Worm (Caenorhabditis elegans) whole organism, L3 larva: ENCODE results near the gene col-132.

Source experiments
- ama-1 ChIP-seq: fragments of 150-350 bp; optimal IDR thresholded peaks from 2 replicates; lab custom pipeline; 2018
- elt-3 ChIP-seq, 3 experiments: fragments of 150-350 bp in 1 of 3; sonication (generic microtip) in 2 of 3; optimal IDR thresholded peaks; 2 replicates in 2 of 3; 4 replicates in 1 of 3; lab custom pipeline; 2014 to 2017; ENCODE audit warnings: missing biosample characterization in 3 of 3, missing genetic modification characterization in 3 of 3
- hmg-11 ChIP-seq: sonication (generic microtip); optimal IDR thresholded peaks from 2 replicates; lab custom pipeline; 2016; ENCODE audit warnings: missing genetic modification characterization, missing compliant biosample characterization
- nfya-1 ChIP-seq: sonication (generic microtip); optimal IDR thresholded peaks from 2 replicates; lab custom pipeline; 2017; ENCODE audit warnings: missing genetic modification characterization, mild to moderate bottlenecking, missing compliant biosample characterization, antibody characterized with exemption, moderate library complexity; ENCODE audit not compliant: insufficient read depth
- nhr-12 ChIP-seq: fragments of 150-350 bp; optimal IDR thresholded peaks from 2 replicates; lab custom pipeline; 2014; ENCODE audit warnings: missing biosample characterization, missing genetic modification characterization
- nhr-76 ChIP-seq: fragments of 150-350 bp; sonication (generic microtip); optimal IDR thresholded peaks from 5 replicates; lab custom pipeline; 2014; ENCODE audit warnings: missing biosample characterization, missing genetic modification characterization
- snpc-4 ChIP-seq: fragments of 150-350 bp; optimal IDR thresholded peaks from 2 replicates; lab custom pipeline; 2014; ENCODE audit warnings: missing biosample characterization, missing genetic modification characterization
- unc-39 ChIP-seq: sonication (generic microtip); optimal IDR thresholded peaks from 4 replicates; lab custom pipeline; 2017; ENCODE audit warnings: missing biosample characterization, missing genetic modification characterization
- unc-62 ChIP-seq: fragments of 150-350 bp; sonication (generic microtip); optimal IDR thresholded peaks from 4 replicates; lab custom pipeline; 2014; ENCODE audit warnings: missing biosample characterization, missing genetic modification reagents, missing genetic modification characterization

DNA sequence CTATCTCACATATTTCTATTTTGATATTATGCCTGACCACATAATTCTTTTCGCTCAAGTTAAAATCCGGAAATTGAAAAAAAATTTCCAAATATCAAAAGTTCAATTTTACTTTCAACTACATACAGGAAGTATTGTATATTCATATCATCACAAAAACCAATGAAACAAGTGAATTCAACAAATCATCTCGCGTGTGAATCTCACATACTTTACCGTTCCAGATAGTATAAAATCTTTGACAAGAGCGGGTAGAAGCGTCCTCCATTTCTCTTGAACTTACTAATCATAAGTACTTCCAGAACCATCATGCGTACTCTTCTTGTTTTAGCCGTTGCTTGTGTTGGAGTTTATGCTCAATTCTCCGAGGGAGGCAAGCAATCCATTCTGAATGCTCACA, 19.4 kb downstream of the col-132 start, which contains the start of gene scl-8:
- TF ChIP-seq unc-39: no peak
- TF ChIP-seq unc-62: no peak
- no peak for TF ChIP-seq elt-3 (tag; optimal IDR thresholded peaks at IDR 0.05; lab: Kevin White, UChicago)
- TF ChIP-seq ama-1 (lab: Kevin White, UChicago): no peak
- TF ChIP-seq nfya-1 (tag; lab: Kevin White, UChicago): no peak
- no peak for TF ChIP-seq hmg-11 (tag; lab: Kevin White, UChicago)
- TF ChIP-seq nhr-12 (tag; lab: Kevin White, UChicago): no peak
- TF ChIP-seq nhr-76 (tag; lab: Kevin White, UChicago): no peak
- no peak for TF ChIP-seq snpc-4
